Fruit fly (Drosophila melanogaster) whole organism, prepupa: ENCODE data around the gene x16.

Source experiments
- CG10669 ChIP-seq: fragments of 200-800 bp; sonication (Bioruptor generic); optimal IDR thresholded peaks from 3 replicates; lab custom pipeline; 2018; ENCODE audit warnings: missing biosample characterization, mild to moderate bottlenecking, missing genetic modification characterization, moderate library complexity
- CG7368 ChIP-seq: fragments of 200-800 bp; sonication (Bioruptor generic); optimal IDR thresholded peaks from 3 replicates; lab custom pipeline; 2016; ENCODE audit warnings: missing biosample characterization, missing genetic modification characterization
- Gug ChIP-seq: fragments of 200-800 bp; sonication (Bioruptor generic); IDR thresholded peaks from 2 replicates; pipeline ENCODE4 v1.3.6; 2022; ENCODE audit warnings: missing biosample characterization, missing genetic modification characterization
- OdsH ChIP-seq: fragments of 200-800 bp; sonication (Bioruptor generic); optimal IDR thresholded peaks from 3 replicates; lab custom pipeline; 2016; ENCODE audit warnings: missing biosample characterization, missing genetic modification characterization
- topi ChIP-seq: fragments of 200-800 bp; sonication (Bioruptor generic); optimal IDR thresholded peaks from 3 replicates; lab custom pipeline; 2016; ENCODE audit warnings: missing biosample characterization, missing genetic modification characterization
- vri ChIP-seq: fragments of 200-800 bp; sonication (Bioruptor generic); optimal IDR thresholded peaks from 3 replicates; lab custom pipeline; 2016; ENCODE audit warnings: missing biosample characterization, mild to moderate bottlenecking, missing genetic modification characterization

DNA sequence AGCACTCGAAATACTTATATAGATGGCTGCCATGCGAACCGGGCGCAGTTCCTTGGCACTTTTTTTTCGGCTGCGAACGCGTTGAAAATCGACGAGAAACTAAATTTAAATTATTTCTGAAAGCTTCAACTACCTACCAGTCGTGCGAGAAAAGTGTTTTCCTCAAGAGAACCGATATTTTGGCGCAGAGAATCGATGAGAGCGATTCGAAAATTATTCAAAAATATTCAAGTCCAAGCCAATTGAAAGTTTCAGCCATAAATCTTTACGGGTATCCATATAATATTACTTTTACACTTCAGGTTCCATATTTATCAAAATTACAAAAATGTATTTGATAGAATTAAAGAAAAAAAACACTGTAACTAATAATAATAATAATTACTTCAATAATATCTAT is 22.7 kb upstream of the x16 start, which contains the start of gene CG18304:
- TF ChIP-seq vri (GFP tag; lab: Kevin White, UChicago) = no peak
- TF ChIP-seq CG7368 = no peak
- no peak for TF ChIP-seq OdsH (GFP tag; lab: Kevin White, UChicago)
- no peak for TF ChIP-seq CG10669 (GFP tag; lab: Kevin White, UChicago)
- TF ChIP-seq Gug (GFP tag; lab: Robert Waterston, UW) = no peak
- no peak for TF ChIP-seq topi
